Worm (Caenorhabditis elegans) whole organism, mixed stage, embryonic: Measurements from ENCODE around the gene madf-4.

Source experiments
- ces-1 ChIP-seq: fragments of 150-350 bp; optimal IDR thresholded peaks from 2 replicates; lab custom pipeline; 2014; ENCODE audit warnings: missing biosample characterization, missing genetic modification reagents, missing genetic modification characterization
- flh-1 ChIP-seq: fragments of 200-800 bp; sonication (Bioruptor generic); optimal IDR thresholded peaks from 2 replicates; lab custom pipeline; 2018; ENCODE audit warnings: mild to moderate bottlenecking, missing genetic modification characterization, moderate library complexity, missing compliant biosample characterization
- hlh-1 ChIP-seq: fragments of 150-350 bp; optimal IDR thresholded peaks from 2 replicates; lab custom pipeline; 2014; ENCODE audit warnings: missing biosample characterization, missing genetic modification reagents, missing genetic modification characterization
- mls-2 ChIP-seq: sonication (generic microtip); optimal IDR thresholded peaks from 2 replicates; lab custom pipeline; 2016; ENCODE audit warnings: mild to moderate bottlenecking, missing genetic modification characterization, moderate library complexity, missing compliant biosample characterization
- nhr-237 ChIP-seq: fragments of 150-350 bp; optimal IDR thresholded peaks from 2 replicates; lab custom pipeline; 2014; ENCODE audit warnings: missing biosample characterization, missing genetic modification characterization
- pha-4 ChIP-seq: fragments of 150-350 bp; optimal IDR thresholded peaks from 2 replicates; lab custom pipeline; 2018; ENCODE audit warnings: missing biosample characterization, missing genetic modification reagents, missing genetic modification characterization

The madf-4 gene

ce11 chrV:9911165-9911564 lies 51.1 kb downstream of the madf-4 start:
- no peak for TF ChIP-seq flh-1 (GFP tag; lab: Kevin White, UChicago)
- TF ChIP-seq nhr-237: no peak
- no peak for TF ChIP-seq mls-2
- no peak for TF ChIP-seq pha-4
- no peak for TF ChIP-seq hlh-1 (tag; lab: Kevin White, UChicago)
- TF ChIP-seq ces-1 (GFP tag; lab: Kevin White, UChicago): peak; percentile 85
- TF ChIP-seq, all 35 proteins: peak for 1
